Worm (Caenorhabditis elegans) whole organism, dauer: ENCODE results near the gene fbxb-74.

Source experiments
- unc-62 ChIP-seq: sonication (generic microtip); optimal IDR thresholded peaks from 2 replicates; lab custom pipeline; 2017; ENCODE audit warnings: missing biosample characterization, missing genetic modification reagents, missing genetic modification characterization

Gene fbxb-74

ce11 chrIV:4399418-4400136 lies 39.5 kb downstream of the fbxb-74 start:
- TF ChIP-seq unc-62 (GFP tag; lab: Kevin White, UChicago): no peak

ce11 chrIV:4398890-4399289 lies 40.2 kb downstream of the fbxb-74 start:
- TF ChIP-seq unc-62 (GFP tag; lab: Kevin White, UChicago): no peak

DNA sequence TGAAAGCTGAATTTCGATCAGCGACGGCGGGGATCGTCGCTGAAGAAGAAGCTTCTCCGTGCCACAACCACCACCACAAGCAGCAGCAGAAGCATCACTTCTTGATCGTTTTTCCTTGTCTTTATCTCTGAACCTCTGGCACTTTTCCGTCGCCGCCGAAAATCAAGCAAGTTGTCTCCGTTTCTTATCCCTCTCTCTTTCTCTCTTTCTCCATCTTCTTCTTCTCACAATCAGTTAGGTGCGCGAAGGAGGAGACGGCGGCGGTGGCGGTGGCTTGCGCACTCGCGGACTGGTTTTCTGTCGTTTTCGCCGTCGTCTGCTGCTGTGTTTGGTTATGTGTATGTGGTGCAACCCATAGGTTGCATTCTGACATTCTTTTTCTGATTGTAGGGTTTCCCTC lies 40.7 kb downstream of the fbxb-74 start:
- TF ChIP-seq unc-62 (GFP tag; lab: Kevin White, UChicago): no peak

ce11 chrIV:4397586-4397985 lies 41.5 kb downstream of the fbxb-74 start:
- no peak for TF ChIP-seq unc-62 (GFP tag; lab: Kevin White, UChicago)

ce11 chrIV:4397111-4397510 lies 42.0 kb downstream of the fbxb-74 start:
- TF ChIP-seq unc-62 (GFP tag; lab: Kevin White, UChicago): no peak

ce11 chrIV:4396052-4396821 lies 42.9 kb downstream of the fbxb-74 start:
- TF ChIP-seq unc-62 (GFP tag; lab: Kevin White, UChicago): no peak

DNA sequence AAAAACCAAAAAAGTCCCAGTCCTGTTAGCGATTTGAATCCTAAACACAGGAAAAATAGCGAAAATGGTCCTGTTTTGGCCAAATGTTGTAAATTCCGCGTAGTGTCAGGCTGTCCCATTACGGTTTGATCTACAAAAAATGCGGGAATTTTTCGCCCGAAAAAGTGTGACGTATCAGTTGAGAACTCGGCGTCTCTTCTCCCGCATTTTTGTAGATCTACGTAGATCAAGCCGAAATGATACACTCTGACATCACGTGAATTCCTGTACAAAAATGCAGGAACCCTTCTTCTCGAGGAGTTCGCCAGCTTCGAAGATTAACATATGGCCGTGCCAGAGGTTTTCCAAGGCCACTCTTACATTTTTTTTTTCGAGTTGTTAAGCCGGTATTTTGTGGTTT lies 43.5 kb downstream of the fbxb-74 start:
- TF ChIP-seq unc-62 (GFP tag; lab: Kevin White, UChicago): no peak

DNA sequence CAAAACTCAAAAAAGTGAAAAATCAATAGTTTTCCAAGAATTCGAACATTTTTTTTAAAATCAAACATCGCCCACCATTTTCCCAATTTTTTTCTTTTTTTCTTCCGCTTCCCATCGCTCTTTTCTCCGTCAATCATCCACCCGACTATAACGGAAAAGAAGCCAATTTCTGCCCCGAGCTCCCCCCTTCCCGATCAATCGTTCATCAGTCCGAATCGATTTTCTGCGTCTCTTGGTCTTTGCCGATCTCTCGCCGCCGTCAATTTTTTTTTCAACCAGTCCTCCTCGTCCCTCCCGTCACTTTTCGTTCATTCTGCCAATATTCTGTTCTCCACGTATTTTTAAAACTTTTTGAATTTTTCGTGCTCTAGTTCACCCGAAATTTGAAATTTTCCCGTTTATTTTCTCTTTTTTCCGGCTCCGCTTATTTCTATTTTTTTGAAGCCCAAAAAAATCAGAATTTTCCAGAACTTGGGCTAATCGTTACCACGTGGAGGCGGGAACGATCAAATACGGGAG lies 45.1 kb downstream of the fbxb-74 start, which contains the start of gene ell-1:
ell-1 (plus strand) TSS at position 469 of the 519 bp plus-strand sequence.
- TF ChIP-seq unc-62 (GFP tag; lab: Kevin White, UChicago): no peak

DNA sequence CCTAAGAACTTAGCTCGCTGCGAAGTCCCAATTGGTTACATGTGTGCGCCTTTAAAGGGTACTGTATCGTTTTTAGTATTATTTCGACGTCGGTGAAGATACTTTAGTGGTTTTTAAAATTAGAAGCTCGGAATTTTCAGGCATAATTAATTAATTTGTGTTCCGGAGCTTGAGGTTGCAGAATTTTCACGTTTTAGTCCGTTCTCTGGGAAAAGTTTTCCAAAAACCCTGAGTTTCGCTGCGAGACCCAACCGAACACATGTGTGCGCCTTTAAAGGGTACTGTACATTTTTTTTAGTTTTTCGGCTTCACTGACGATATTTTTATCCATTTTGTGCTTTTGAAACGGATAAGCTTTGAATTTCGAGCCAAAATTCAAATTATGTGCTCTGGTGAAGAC lies 45.6 kb downstream of the fbxb-74 start:
- TF ChIP-seq unc-62 (GFP tag; lab: Kevin White, UChicago): no peak

ce11 chrIV:4390438-4390894 lies 48.6 kb downstream of the fbxb-74 start, which contains the start of the genes rpl-7A and set-21:
rpl-7A (minus strand) TSS chrIV:4390590.
set-21 (plus strand) TSS chrIV:4390844.
- no peak for TF ChIP-seq unc-62 (GFP tag; lab: Kevin White, UChicago)
